Worm (Caenorhabditis elegans): ENCODE data around the gene pudl-2.

DNA sequence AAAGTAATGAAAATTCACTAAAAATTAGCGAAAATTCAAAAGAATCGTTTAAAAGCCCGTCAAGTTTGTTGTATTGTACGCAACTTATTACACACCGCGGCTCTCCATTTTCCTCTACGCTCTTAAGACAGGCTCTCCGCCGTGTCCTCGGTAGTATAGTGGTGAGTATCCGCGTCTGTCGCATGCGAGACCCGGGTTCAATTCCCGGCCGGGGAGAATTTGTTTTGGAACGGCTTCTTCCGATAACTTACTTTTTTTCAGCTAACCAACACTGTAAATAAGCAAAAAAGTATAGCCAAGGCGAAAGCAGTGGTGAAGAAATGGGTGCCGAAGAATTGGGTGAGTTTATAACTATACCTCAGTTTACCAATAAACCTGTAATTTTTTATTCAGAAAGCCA is 32.4 kb upstream of the pudl-2 start:
- no peak for TF ChIP-seq saeg-2 (GFP tag; IDR thresholded peaks at IDR 0.05)
- no peak for TF ChIP-seq unc-62 (GFP tag; optimal IDR thresholded peaks at IDR 0.05 in 1 of 2)
- TF ChIP-seq unc-62 (tag; optimal IDR thresholded peaks at IDR 0.05): no peak
- TF ChIP-seq skn-1 (tag; optimal IDR thresholded peaks at IDR 0.05): no peak
- TF ChIP-seq ZK546.5 (tag; optimal IDR thresholded peaks at IDR 0.05): no peak
- TF ChIP-seq mep-1 (tag; optimal IDR thresholded peaks at IDR 0.05): peak; percentile 4
- no peak for TF ChIP-seq nhr-6 (tag; optimal IDR thresholded peaks at IDR 0.05)
- no peak for TF ChIP-seq nhr-77 (tag; optimal IDR thresholded peaks at IDR 0.05)
- TF ChIP-seq arid-1 (GFP tag; conservative IDR thresholded peaks at IDR 0.05): peak; percentile 48; the same call in 1 of the 2 replicates
- no peak for TF ChIP-seq fos-1 (tag; optimal IDR thresholded peaks at IDR 0.05)
- no peak for TF ChIP-seq lin-15B (tag; optimal IDR thresholded peaks at IDR 0.05)

Data from whole organism, L4 larva.